Worm (Caenorhabditis elegans): Measurements from ENCODE around the gene Y57G7A.11.

DNA sequence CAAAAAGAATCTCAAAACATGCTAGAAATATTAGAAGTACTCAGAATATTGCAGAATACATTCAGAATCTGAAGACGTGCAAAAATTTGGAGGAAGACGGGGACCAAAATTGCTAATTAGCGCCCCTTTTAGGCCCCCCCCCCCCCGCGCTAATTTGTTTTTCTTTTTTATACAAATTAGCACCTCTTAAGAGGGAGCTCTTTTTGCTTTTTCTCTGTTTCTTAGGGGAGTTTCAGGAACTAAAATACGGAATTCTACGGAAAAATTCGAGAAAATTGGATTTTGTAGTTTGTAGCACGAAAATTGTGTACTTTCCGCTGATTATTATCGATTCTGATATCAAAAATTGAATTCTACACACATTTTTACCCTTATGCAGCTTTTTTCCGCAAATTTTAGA lies 24.9 kb upstream of the Y57G7A.11 start, which contains the start of gene glb-31:
- TF ChIP-seq hlh-30 (tag; optimal IDR thresholded peaks at IDR 0.05; ENCODE audit: insufficient read depth) (no peak), ces-1 (GFP tag; optimal IDR thresholded peaks at IDR 0.05) (no peak), ztf-11 (tag; optimal IDR thresholded peaks at IDR 0.05) (no peak), skn-1 (tag; optimal IDR thresholded peaks at IDR 0.05) (no peak), arid-1 (GFP tag; conservative IDR thresholded peaks at IDR 0.05) (no peak), ceh-20 (GFP tag; IDR thresholded peaks at IDR 0.05) (no peak), ceh-28 (tag; optimal IDR thresholded peaks at IDR 0.05) (no peak), egl-43 (GFP tag; IDR thresholded peaks at IDR 0.05) (no peak), ceh-44 (GFP tag; IDR thresholded peaks at IDR 0.05) (no peak)

All from whole organism, L4 larva.